Worm (Caenorhabditis elegans) whole organism, late embryonic: ENCODE measurements around the gene otpl-1.

Experiments
- F13H6.1 ChIP-seq: sonication (generic microtip); optimal IDR thresholded peaks from 2 replicates; lab custom pipeline; 2016; ENCODE audit warnings: missing genetic modification characterization, missing compliant biosample characterization
- ama-1 ChIP-seq: fragments of 150-350 bp; optimal IDR thresholded peaks from 2 replicates; lab custom pipeline; 2014
- ceh-19 ChIP-seq: fragments of 200-800 bp; sonication (Bioruptor generic); optimal IDR thresholded peaks from 2 replicates; lab custom pipeline; 2018; ENCODE audit warnings: mild to moderate bottlenecking, missing genetic modification characterization, missing compliant biosample characterization
- ceh-48 ChIP-seq: sonication (generic microtip); optimal IDR thresholded peaks from 2 replicates; lab custom pipeline; 2016; ENCODE audit warnings: missing genetic modification characterization, inconsistent platforms, missing compliant biosample characterization
- ceh-9 ChIP-seq: sonication (generic microtip); optimal IDR thresholded peaks from 2 replicates; lab custom pipeline; 2016; ENCODE audit warnings: mild to moderate bottlenecking, missing genetic modification characterization, inconsistent platforms, missing compliant biosample characterization
- dmd-4 ChIP-seq: sonication (generic microtip); optimal IDR thresholded peaks from 2 replicates; lab custom pipeline; 2016; ENCODE audit warnings: borderline replicate concordance, missing genetic modification characterization, missing compliant biosample characterization
- ets-4 ChIP-seq: sonication (generic microtip); optimal IDR thresholded peaks from 2 replicates; lab custom pipeline; 2016; ENCODE audit warnings: missing genetic modification characterization, missing compliant biosample characterization
- hlh-8 ChIP-seq: sonication (generic microtip); optimal IDR thresholded peaks from 2 replicates; lab custom pipeline; 2016; ENCODE audit warnings: missing genotype, missing genetic modification characterization, missing compliant biosample characterization
- lim-6 ChIP-seq: sonication (generic microtip); optimal IDR thresholded peaks from 2 replicates; lab custom pipeline; 2016; ENCODE audit warnings: missing genetic modification characterization, missing compliant biosample characterization
- pros-1 ChIP-seq: fragments of 150-350 bp; optimal IDR thresholded peaks from 2 replicates; lab custom pipeline; 2014; ENCODE audit warnings: missing biosample characterization, missing genetic modification reagents, missing genetic modification characterization
- tbx-2 ChIP-seq: sonication (generic microtip); optimal IDR thresholded peaks from 2 replicates; lab custom pipeline; 2016; ENCODE audit warnings: missing genetic modification characterization, missing compliant biosample characterization
- unc-55 ChIP-seq: sonication (generic microtip); optimal IDR thresholded peaks from 2 replicates; lab custom pipeline; 2017; ENCODE audit warnings: missing biosample characterization, missing genetic modification reagents, missing genetic modification characterization
- unc-86 ChIP-seq: sonication (generic microtip); optimal IDR thresholded peaks from 2 replicates; lab custom pipeline; 2016; ENCODE audit warnings: missing genetic modification characterization, missing compliant biosample characterization

- TF ChIP-seq unc-55 (GFP tag; lab: Kevin White, UChicago) (no peak), ceh-48 (tag; lab: Kevin White, UChicago) (no peak), ceh-19 (GFP tag; lab: Kevin White, UChicago) (no peak), ama-1 (no peak), hlh-8 (tag; lab: Kevin White, UChicago) (no peak), F13H6.1 (tag; lab: Kevin White, UChicago) (no peak), lim-6 (tag; lab: Kevin White, UChicago) (no peak), ets-4 (no peak), unc-86 (tag; lab: Kevin White, UChicago) (no peak), pros-1 (tag; lab: Kevin White, UChicago) (no peak), dmd-4 (no peak), tbx-2 (no peak), ceh-9 (tag; lab: Kevin White, UChicago) (no peak)
Measured at ce11 chrIV:3597356-3597755, 28.6 kb downstream of the otpl-1 start.
